Fruit fly (Drosophila melanogaster): ENCODE results near the gene CG45122.

dm6 chr3R:13077262-13077661 lies 33.3 kb downstream of the CG45122 start:
- TF ChIP-seq kay (GFP tag; ENCODE audit: borderline replicate concordance), result no peak
- TF ChIP-seq cnc (optimal IDR thresholded peaks at IDR 0.05), result no peak
- TF ChIP-seq CG11617 (GFP tag; optimal IDR thresholded peaks at IDR 0.05), result no peak

Measured in whole organism, adult.